Worm (Caenorhabditis elegans) whole organism, midembryonic: ENCODE data around the gene sup-36.

Experiments used
- T22C8.4 ChIP-seq: fragments of 200-800 bp; sonication (Bioruptor generic); IDR thresholded peaks from 2 replicates; pipeline ENCODE4 v1.3.6; 2022; ENCODE audit warnings: missing genetic modification characterization, missing compliant biosample characterization
- flt-1 ChIP-seq: fragments of 200-800 bp; sonication (Bioruptor generic); IDR thresholded peaks from 2 replicates; pipeline ENCODE4 v1.3.6; 2022; ENCODE audit warnings: missing genetic modification characterization, missing compliant biosample characterization
- med-1 ChIP-seq: sonication (generic microtip); optimal IDR thresholded peaks from 2 replicates; lab custom pipeline; 2017; ENCODE audit warnings: missing genetic modification characterization, mild to moderate bottlenecking, missing compliant biosample characterization, antibody characterized with exemption, missing genetic modification reagents; ENCODE audit not compliant: insufficient read depth
- ref-1 ChIP-seq: fragments of 200-800 bp; sonication (Bioruptor generic); conservative IDR thresholded peaks from 2 replicates; pipeline ENCODE4 v1.3.6; 2022; ENCODE audit warnings: missing genetic modification reagents, missing genetic modification characterization, missing compliant biosample characterization

DNA sequence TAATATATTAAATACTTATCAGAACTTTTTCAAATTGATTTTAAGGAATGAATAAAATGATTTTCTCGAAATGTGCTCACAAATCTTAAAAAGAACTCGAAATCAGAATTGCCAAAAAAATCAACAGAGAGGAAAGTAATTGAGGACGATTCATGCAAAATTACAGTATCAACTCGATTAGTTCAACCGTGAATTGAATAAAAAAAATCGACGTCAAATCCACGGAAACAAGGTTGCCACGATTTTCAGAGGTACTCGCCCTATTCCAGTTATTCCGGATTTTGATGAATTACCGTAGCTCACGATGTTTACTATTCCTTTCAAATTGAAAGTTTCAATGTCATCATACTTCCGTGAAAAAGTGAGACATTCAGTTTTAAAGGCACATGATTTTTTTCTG is 902 bp downstream of the sup-36 start, which contains the start of gene F15B10.3:
- no peak for TF ChIP-seq med-1 (GFP tag; lab: Kevin White, UChicago)
- TF ChIP-seq ref-1 (GFP tag; lab: Robert Waterston, UW): no peak
- no peak for TF ChIP-seq T22C8.4 (GFP tag; lab: Robert Waterston, UW)
- TF ChIP-seq flt-1: no peak
